Fruit fly (Drosophila melanogaster): ENCODE results near the gene Pdss2.

Pdss2 gene

dm6 chr3L:21047037-21047436 lies 19.3 kb downstream of the Pdss2 start (continued):
- TF ChIP-seq CG9727 (GFP tag; optimal IDR thresholded peaks at IDR 0.05) (peak; percentile 64), dmrt99B (tag; optimal IDR thresholded peaks at IDR 0.05) (peak; percentile 32), CG10959 (GFP tag; IDR thresholded peaks at IDR 0.05) (no peak; the same call in 1 of the 2 replicates), onecut (GFP tag; IDR thresholded peaks at IDR 0.05) (0 out of 2 replicates have a peak, but pooled peaks have one; percentile 26), gem (tag; optimal IDR thresholded peaks at IDR 0.05) (peak; percentile 78), CG13296 (GFP tag; optimal IDR thresholded peaks at IDR 0.05) (peak; percentile 13), Ssrp (tag; optimal IDR thresholded peaks at IDR 0.05) (peak; percentile 44), Xrp1 (GFP tag; IDR thresholded peaks at IDR 0.05) (peak; percentile 68), dmrt11E (tag; optimal IDR thresholded peaks at IDR 0.05) (peak; percentile 78), CG15601 (tag; optimal IDR thresholded peaks at IDR 0.05) (peak; percentile 35), CG10209 (GFP tag; optimal IDR thresholded peaks at IDR 0.05) (no peak)

- TF ChIP-seq sima (GFP tag; optimal IDR thresholded peaks at IDR 0.05) (no peak), sqz (GFP tag; optimal IDR thresholded peaks at IDR 0.05) (peak; percentile 26), CG11456 (GFP tag; IDR thresholded peaks at IDR 0.05) (no peak), CG3065 (GFP tag; optimal IDR thresholded peaks at IDR 0.05) (peak; percentile 56), chm (GFP tag; IDR thresholded peaks at IDR 0.05) (peak; percentile 20; the same call in 1 of the 2 replicates), nerfin-1 (tag; optimal IDR thresholded peaks at IDR 0.05) (peak; percentile 25), sens (GFP tag) (peak; percentile 81), Jarid2 (GFP tag; optimal IDR thresholded peaks at IDR 0.05) (peak; percentile 58), CG18599 (GFP tag; optimal IDR thresholded peaks at IDR 0.05) (peak; percentile 13), seq (GFP tag; IDR thresholded peaks at IDR 0.05) (peak; percentile 55; the same call in 1 of the 2 replicates), abd-A (tag; optimal IDR thresholded peaks at IDR 0.05) (no peak), cato (GFP tag; optimal IDR thresholded peaks at IDR 0.05; ENCODE audit: borderline replicate concordance) (no peak), Dek (tag; optimal IDR thresholded peaks at IDR 0.05) (no peak), CG13123 (GFP tag; optimal IDR thresholded peaks at IDR 0.05) (no peak), yki (optimal IDR thresholded peaks at IDR 0.05) (peak; percentile 82), Med (GFP tag) (peak; percentile 60), Abd-B (GFP tag; optimal IDR thresholded peaks at IDR 0.05) (no peak), CG10431 (GFP tag; optimal IDR thresholded peaks at IDR 0.05) (peak; percentile 8), pros (GFP tag; optimal IDR thresholded peaks at IDR 0.05) (peak; percentile 23), CG1832 (GFP tag; optimal IDR thresholded peaks at IDR 0.05) (peak; percentile 39), CG11696 (GFP tag; IDR thresholded peaks at IDR 0.05) (0 out of 2 replicates have a peak, but pooled peaks have one; percentile 60), Trl (optimal IDR thresholded peaks at IDR 0.05) (peak; percentile 85 to 94), Trl (GFP tag; optimal IDR thresholded peaks at IDR 0.05) (no peak), CG32767 (GFP tag; IDR thresholded peaks at IDR 0.05) (peak; percentile 15; the same call in 1 of the 2 replicates), Adf1 (GFP tag; IDR thresholded peaks at IDR 0.05) (peak; percentile 76), ems (GFP tag; optimal IDR thresholded peaks at IDR 0.05) (no peak), chinmo (GFP tag; IDR thresholded peaks at IDR 0.05; ENCODE audit: partially characterized antibody) (0 out of 4 replicates have a peak, but pooled peaks have one; percentile 47), onecut (GFP tag; IDR thresholded peaks at IDR 0.05) (peak; percentile 61)
Measured at dm6 chr3L:21047734-21048657, 20.3 kb downstream of the Pdss2 start.
